Worm (Caenorhabditis elegans) whole organism, mixed stage, embryonic: Measurements from ENCODE around the gene T10F2.5.

Source experiments
- ces-1 ChIP-seq: fragments of 150-350 bp; optimal IDR thresholded peaks from 2 replicates; lab custom pipeline; 2014; ENCODE audit warnings: missing biosample characterization, missing genetic modification reagents, missing genetic modification characterization
- hlh-1 ChIP-seq: fragments of 150-350 bp; optimal IDR thresholded peaks from 2 replicates; lab custom pipeline; 2014; ENCODE audit warnings: missing biosample characterization, missing genetic modification reagents, missing genetic modification characterization
- lin-13 ChIP-seq: fragments of 150-350 bp; optimal IDR thresholded peaks from 2 replicates; lab custom pipeline; 2014; ENCODE audit warnings: missing biosample characterization, missing genetic modification characterization
- lsy-2 ChIP-seq: fragments of 150-350 bp; optimal IDR thresholded peaks from 2 replicates; lab custom pipeline; 2014; ENCODE audit warnings: missing biosample characterization, missing genetic modification characterization
- mls-2 ChIP-seq: sonication (generic microtip); optimal IDR thresholded peaks from 2 replicates; lab custom pipeline; 2016; ENCODE audit warnings: mild to moderate bottlenecking, missing genetic modification characterization, moderate library complexity, missing compliant biosample characterization
- nhr-28 ChIP-seq: fragments of 150-350 bp; optimal IDR thresholded peaks from 2 replicates; lab custom pipeline; 2014; ENCODE audit warnings: missing biosample characterization, missing genetic modification characterization
- pha-4 ChIP-seq: fragments of 150-350 bp; optimal IDR thresholded peaks from 2 replicates; lab custom pipeline; 2018; ENCODE audit warnings: missing biosample characterization, missing genetic modification reagents, missing genetic modification characterization
- unc-39 ChIP-seq: fragments of 150-350 bp; optimal IDR thresholded peaks from 2 replicates; lab custom pipeline; 2014; ENCODE audit warnings: missing biosample characterization, missing genetic modification characterization

DNA sequence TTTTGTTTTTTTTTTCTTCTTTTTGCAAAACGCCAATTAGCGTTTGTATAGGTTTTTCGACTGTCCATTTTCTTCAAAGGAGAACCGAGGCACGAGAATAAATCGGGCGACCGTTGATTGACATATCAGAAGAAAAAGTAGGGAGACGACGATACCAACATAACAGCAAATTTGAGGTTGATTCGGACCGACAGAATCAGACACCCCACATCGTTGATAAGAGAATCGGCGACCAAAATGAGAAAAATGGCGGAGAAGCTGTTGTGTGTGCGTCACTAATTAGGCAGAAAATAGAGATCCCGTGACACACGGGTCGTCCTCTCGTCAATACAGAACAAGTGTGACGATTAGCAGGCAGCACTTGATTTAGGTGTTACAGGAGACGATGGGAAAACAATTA, 17.5 kb downstream of the T10F2.5 start:
- TF ChIP-seq nhr-28 (no peak), lin-13 (tag; lab: Kevin White, UChicago) (no peak), lsy-2 (tag; lab: Kevin White, UChicago) (no peak), hlh-1 (tag; lab: Kevin White, UChicago) (no peak), pha-4 (no peak), mls-2 (tag; lab: Kevin White, UChicago) (no peak), unc-39 (tag; lab: Kevin White, UChicago) (no peak), ces-1 (no peak)
